Fruit fly (Drosophila melanogaster) whole organism, prepupa: ENCODE data around the gene CG43759.

Experiments
- CG10631 ChIP-seq: fragments of 200-800 bp; sonication (Bioruptor generic); optimal IDR thresholded peaks from 2 replicates; lab custom pipeline; 2016; ENCODE audit warnings: missing biosample characterization, missing genetic modification characterization
- CG11294 ChIP-seq: fragments of 200-800 bp; sonication (Bioruptor generic); IDR thresholded peaks from 2 replicates; pipeline ENCODE4 v1.3.6; 2022; ENCODE audit warnings: missing biosample characterization, missing genetic modification characterization
- CG15336 ChIP-seq: fragments of 200-800 bp; sonication (Bioruptor generic); IDR thresholded peaks from 2 replicates; pipeline ENCODE4 v1.3.6; 2022; ENCODE audit warnings: missing biosample characterization, missing genetic modification characterization
- CG3032 ChIP-seq: fragments of 200-800 bp; optimal IDR thresholded peaks from 2 replicates; lab custom pipeline; 2019; ENCODE audit warnings: missing biosample characterization, mild to moderate bottlenecking, missing genetic modification characterization, moderate library complexity
- CG32006 ChIP-seq: fragments of 200-800 bp; sonication (Bioruptor generic); optimal IDR thresholded peaks from 3 replicates; lab custom pipeline; 2017; ENCODE audit warnings: missing biosample characterization, mild to moderate bottlenecking, missing genetic modification characterization
- CG3919 ChIP-seq: fragments of 200-800 bp; sonication (Bioruptor generic); optimal IDR thresholded peaks from 3 replicates; lab custom pipeline; 2016; ENCODE audit warnings: missing biosample characterization, missing genetic modification characterization
- CG6163 ChIP-seq: fragments of 200-800 bp; sonication (Bioruptor generic); IDR thresholded peaks from 3 replicates; pipeline ENCODE4 v1.3.6; 2022; ENCODE audit warnings: missing biosample characterization, missing genetic modification characterization
- CG7368 ChIP-seq: fragments of 200-800 bp; sonication (Bioruptor generic); optimal IDR thresholded peaks from 3 replicates; lab custom pipeline; 2016; ENCODE audit warnings: missing biosample characterization, missing genetic modification characterization
- CG8119 ChIP-seq: fragments of 200-800 bp; sonication (Bioruptor generic); IDR thresholded peaks from 3 replicates; pipeline ENCODE4 v1.3.6; 2022; ENCODE audit warnings: missing biosample characterization, missing genetic modification characterization
- CG8632 ChIP-seq: fragments of 200-800 bp; sonication (Bioruptor generic); optimal IDR thresholded peaks from 3 replicates; lab custom pipeline; 2016; ENCODE audit warnings: missing biosample characterization, missing genetic modification characterization
- Eip75B ChIP-seq: fragments of 200-800 bp; sonication (Bioruptor generic); optimal IDR thresholded peaks from 3 replicates; lab custom pipeline; 2016; ENCODE audit warnings: missing biosample characterization, missing genetic modification characterization
- Eip78C ChIP-seq: fragments of 200-800 bp; sonication (Bioruptor generic); peaks from one replicate; lab custom pipeline; 2016; ENCODE audit warnings: missing biosample characterization, missing genetic modification characterization
- Ets21C ChIP-seq: fragments of 200-800 bp; sonication (Bioruptor generic); optimal IDR thresholded peaks from 3 replicates; lab custom pipeline; 2016; ENCODE audit warnings: missing biosample characterization, missing genetic modification characterization
- Hr39 ChIP-seq: fragments of 200-800 bp; sonication (Bioruptor generic); optimal IDR thresholded peaks from 2 replicates; lab custom pipeline; 2016; ENCODE audit warnings: missing biosample characterization, missing genetic modification characterization
- OdsH ChIP-seq: fragments of 200-800 bp; sonication (Bioruptor generic); optimal IDR thresholded peaks from 3 replicates; lab custom pipeline; 2016; ENCODE audit warnings: missing biosample characterization, missing genetic modification characterization
- Sox102F ChIP-seq: fragments of 200-800 bp; sonication (Bioruptor generic); optimal IDR thresholded peaks from 2 replicates; lab custom pipeline; 2016; ENCODE audit warnings: missing biosample characterization, mild to moderate bottlenecking, missing genetic modification characterization
- Sox14 ChIP-seq: fragments of 200-800 bp; sonication (Bioruptor generic); optimal IDR thresholded peaks from 3 replicates; lab custom pipeline; 2016; ENCODE audit warnings: missing biosample characterization, missing genetic modification characterization
- Sox15 ChIP-seq: fragments of 200-800 bp; sonication (Bioruptor generic); optimal IDR thresholded peaks from 3 replicates; lab custom pipeline; 2016; ENCODE audit warnings: missing biosample characterization, missing genetic modification characterization
- achi ChIP-seq: fragments of 200-800 bp; sonication (Bioruptor generic); optimal IDR thresholded peaks from 3 replicates; lab custom pipeline; 2016; ENCODE audit warnings: missing biosample characterization, missing genetic modification characterization
- cyc ChIP-seq: fragments of 200-800 bp; sonication (Bioruptor generic); optimal IDR thresholded peaks from 3 replicates; lab custom pipeline; 2016; ENCODE audit warnings: missing biosample characterization, missing genetic modification characterization
- dac ChIP-seq: fragments of 200-800 bp; sonication (Bioruptor generic); optimal IDR thresholded peaks from 2 replicates; lab custom pipeline; 2017; ENCODE audit warnings: missing biosample characterization, mild to moderate bottlenecking, missing genetic modification characterization
- dsx ChIP-seq: fragments of 200-800 bp; optimal IDR thresholded peaks from 3 replicates; lab custom pipeline; 2019; ENCODE audit warnings: missing biosample characterization, mild to moderate bottlenecking, missing genetic modification characterization, moderate library complexity; ENCODE audit not compliant: poor library complexity, severe bottlenecking
- esn ChIP-seq: fragments of 200-800 bp; sonication (Bioruptor generic); optimal IDR thresholded peaks from 2 replicates; lab custom pipeline; 2016; ENCODE audit warnings: missing biosample characterization, mild to moderate bottlenecking, missing genetic modification characterization, moderate library complexity
- fd85E ChIP-seq: fragments of 200-800 bp; sonication (Bioruptor generic); optimal IDR thresholded peaks from 3 replicates; lab custom pipeline; 2016; ENCODE audit warnings: missing biosample characterization, missing genetic modification characterization
- spab ChIP-seq: fragments of 200-800 bp; sonication (Bioruptor generic); optimal IDR thresholded peaks from 2 replicates; lab custom pipeline; 2017; ENCODE audit warnings: missing biosample characterization, mild to moderate bottlenecking, missing genetic modification characterization, missing genetic modification reagents
- ss ChIP-seq, 2 experiments: fragments of 200-800 bp; sonication (Bioruptor generic); optimal IDR thresholded peaks; 2 replicates in 1 of 2; 3 replicates in 1 of 2; lab custom pipeline; 2017 to 2018; ENCODE audit warnings: mild to moderate bottlenecking in 2 of 2, missing biosample characterization in 2 of 2, missing genetic modification characterization in 2 of 2, moderate library complexity in 1 of 2
- svp ChIP-seq: fragments of 200-800 bp; sonication (Bioruptor generic); peaks from one replicate; lab custom pipeline; 2016; ENCODE audit warnings: missing biosample characterization, missing genetic modification characterization
- topi ChIP-seq: fragments of 200-800 bp; sonication (Bioruptor generic); optimal IDR thresholded peaks from 3 replicates; lab custom pipeline; 2016; ENCODE audit warnings: missing biosample characterization, missing genetic modification characterization
- vri ChIP-seq: fragments of 200-800 bp; sonication (Bioruptor generic); optimal IDR thresholded peaks from 3 replicates; lab custom pipeline; 2016; ENCODE audit warnings: missing biosample characterization, mild to moderate bottlenecking, missing genetic modification characterization

Gene CG43759

DNA sequence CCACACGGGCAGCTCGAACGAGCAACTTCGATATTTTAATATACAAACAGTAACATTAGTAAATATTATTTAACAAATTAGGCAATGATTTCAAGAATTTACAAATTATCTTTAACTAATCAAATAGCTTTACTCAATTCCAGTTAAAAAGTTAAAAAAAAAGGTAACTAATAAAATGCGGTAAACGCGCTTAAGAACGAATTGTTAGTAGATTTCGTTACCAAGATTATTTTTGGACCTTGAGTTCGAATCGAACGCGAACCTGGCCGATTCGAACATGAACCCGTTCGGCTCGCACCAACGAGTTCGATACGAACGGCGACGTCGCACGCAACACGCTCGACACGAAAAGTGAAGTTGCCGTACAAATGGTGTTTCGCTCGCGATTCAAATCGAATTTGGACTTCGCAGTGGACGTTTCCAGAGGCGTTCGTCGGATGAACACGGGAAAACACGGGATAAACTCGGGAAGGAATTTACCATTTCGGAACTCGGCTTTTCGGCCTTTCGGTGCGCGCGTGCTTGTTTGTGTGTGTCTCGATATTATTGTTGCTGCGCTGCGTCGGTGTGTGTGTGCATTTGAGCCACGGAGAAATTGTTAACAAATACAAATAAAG is at the start of gene CG43759 (continued):
- TF ChIP-seq spab (GFP tag; lab: Kevin White, UChicago) (no peak), fd85E (GFP tag; lab: Kevin White, UChicago) (no peak), CG3032 (no peak), Hr39 (GFP tag; lab: Kevin White, UChicago) (no peak), CG8632 (GFP tag; lab: Kevin White, UChicago) (no peak), CG11294 (no peak), topi (GFP tag; lab: Kevin White, UChicago) (no peak), CG10631 (GFP tag; lab: Kevin White, UChicago) (no peak)

- TF ChIP-seq CG8119 (GFP tag; lab: Robert Waterston, UW) (no peak), vri (GFP tag; lab: Kevin White, UChicago) (no peak), Eip78C (GFP tag; lab: Kevin White, UChicago) (peak; percentile 45), Hr39 (GFP tag; lab: Kevin White, UChicago) (peak; percentile 8), esn (GFP tag; lab: Kevin White, UChicago) (peak; percentile 10), cyc (peak; percentile 1), CG15336 (GFP tag; lab: Robert Waterston, UW) (no peak)
These were observed 46.0 kb upstream of the CG43759 start, which contains the start of gene CG7332 for dm6 chrX:18883999-18884671. Gene CG7332, plus strand, starts transcription at chrX:18884513.

dm6 chrX:18893433-18893832 is 36.7 kb upstream of the CG43759 start, which contains the start of gene Flacc:
Gene Flacc, minus strand, starts transcription at chrX:18893636.
- TF ChIP-seq dsx (GFP tag; lab: Kevin White, UChicago) = peak; percentile 22
- TF ChIP-seq achi (GFP tag; lab: Kevin White, UChicago) = no peak
- no peak for TF ChIP-seq spab (GFP tag; lab: Kevin White, UChicago)
- peak; percentile 54 for TF ChIP-seq Eip78C (GFP tag; lab: Kevin White, UChicago)
- no peak for TF ChIP-seq esn (GFP tag; lab: Kevin White, UChicago)

DNA sequence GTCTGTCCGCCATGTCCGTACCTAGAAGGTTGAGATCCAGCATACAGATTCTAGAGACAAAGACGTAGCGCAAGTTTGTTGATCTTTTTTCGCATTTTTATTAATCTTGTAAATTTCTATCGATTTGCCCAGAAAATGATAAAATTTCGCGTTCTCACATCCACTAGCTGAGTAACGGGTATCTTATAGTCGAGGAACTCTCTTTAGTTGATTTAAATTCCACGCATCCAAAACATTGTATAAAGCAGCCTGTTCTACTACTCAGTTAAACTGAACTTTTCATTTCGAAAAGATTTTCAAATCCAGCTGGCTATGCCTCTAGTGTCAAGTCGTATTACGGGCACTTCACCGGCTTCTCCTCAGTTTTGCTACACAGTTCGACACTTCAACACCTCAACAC is 36.0 kb upstream of the CG43759 start, which contains the start of gene SdhBL:
Gene SdhBL (plus strand): TSS at position 301 of the 400 bp plus-strand sequence.
- TF ChIP-seq Sox102F (GFP tag; lab: Kevin White, UChicago) (no peak), CG10631 (GFP tag; lab: Kevin White, UChicago) (no peak), fd85E (GFP tag; lab: Kevin White, UChicago) (no peak), CG32006 (GFP tag; lab: Kevin White, UChicago) (no peak), esn (GFP tag; lab: Kevin White, UChicago) (no peak), CG7368 (GFP tag; lab: Kevin White, UChicago) (no peak), Sox15 (GFP tag; lab: Kevin White, UChicago) (no peak), CG3919 (GFP tag; lab: Kevin White, UChicago) (no peak), CG11294 (no peak), svp (GFP tag; lab: Kevin White, UChicago) (no peak), OdsH (GFP tag; lab: Kevin White, UChicago) (no peak), dac (GFP tag; lab: Kevin White, UChicago) (no peak), Sox14 (GFP tag; lab: Kevin White, UChicago) (no peak), ss (GFP tag; optimal IDR thresholded peaks at IDR 0.05; lab: Kevin White, UChicago) (no peak), Eip75B (no peak), CG6163 (GFP tag; lab: Robert Waterston, UW) (no peak), dsx (GFP tag; lab: Kevin White, UChicago) (no peak), Ets21C (GFP tag; lab: Kevin White, UChicago) (no peak)

- 0 out of 2 replicates have a peak, but pooled peaks have one; percentile 8 for TF ChIP-seq CG15336 (GFP tag; lab: Robert Waterston, UW)
- TF ChIP-seq Eip78C (GFP tag; lab: Kevin White, UChicago) = peak; percentile 55
- no peak for TF ChIP-seq topi (GFP tag; lab: Kevin White, UChicago)
- TF ChIP-seq CG3919 (GFP tag; lab: Kevin White, UChicago) = no peak
- TF ChIP-seq Hr39 (GFP tag; lab: Kevin White, UChicago) = no peak
- no peak for TF ChIP-seq vri (GFP tag; lab: Kevin White, UChicago)
- no peak for TF ChIP-seq Eip75B
These were observed 32.8 kb upstream of the CG43759 start for dm6 chrX:18897294-18897693.
